Worm (Caenorhabditis elegans): ENCODE data around the gene F22B3.7.

ce11 chrIV:11465125-11465524 lies 43.5 kb upstream of the F22B3.7 start, which contains the start of gene C10C6.3:
- no peak for TF ChIP-seq tbx-11 (GFP tag; IDR thresholded peaks at IDR 0.05)
- TF ChIP-seq ceh-13 (GFP tag; optimal IDR thresholded peaks at IDR 0.05) = no peak
- no peak for TF ChIP-seq ama-1 (optimal IDR thresholded peaks at IDR 0.05)
- no peak for TF ChIP-seq pes-1 (GFP tag; IDR thresholded peaks at IDR 0.05)
- TF ChIP-seq B0310.2 (tag; optimal IDR thresholded peaks at IDR 0.05) = no peak
- no peak for TF ChIP-seq flt-1 (GFP tag; IDR thresholded peaks at IDR 0.05)
- no peak for TF ChIP-seq scrt-1 (GFP tag; IDR thresholded peaks at IDR 0.05)
- no peak for TF ChIP-seq hnd-1 (tag; optimal IDR thresholded peaks at IDR 0.05)
- no peak for TF ChIP-seq hmg-4 (GFP tag; optimal IDR thresholded peaks at IDR 0.05)
- TF ChIP-seq tbx-37 (GFP tag; conservative IDR thresholded peaks at IDR 0.05) = no peak

Data from whole organism, early embryonic.